Fruit fly (Drosophila melanogaster): ENCODE results near the gene CG40198.

- TF ChIP-seq CTCF (optimal IDR thresholded peaks at IDR 0.05): no peak
- TF ChIP-seq CG8478 (optimal IDR thresholded peaks at IDR 0.05): no peak
Measured at dm6 chr3R:4174975-4175374, 12.9 kb upstream of the CG40198 start.

All from S2 (cell line).